Worm (Caenorhabditis elegans) whole organism, early embryonic: ENCODE data around the gene C16C8.12.

Experiments used
- B0310.2 ChIP-seq: sonication (generic microtip); optimal IDR thresholded peaks from 2 replicates; lab custom pipeline; 2016; ENCODE audit warnings: mild to moderate bottlenecking, missing genetic modification characterization, missing compliant biosample characterization
- aly-1 ChIP-seq: sonication (generic microtip); optimal IDR thresholded peaks from 2 replicates; lab custom pipeline; 2016; ENCODE audit warnings: missing genetic modification characterization, missing compliant biosample characterization
- ama-1 ChIP-seq: fragments of 150-350 bp; optimal IDR thresholded peaks from 2 replicates; lab custom pipeline; 2014
- ceh-13 ChIP-seq: fragments of 200-800 bp; sonication (Bioruptor generic); optimal IDR thresholded peaks from 2 replicates; lab custom pipeline; 2018; ENCODE audit warnings: mild to moderate bottlenecking, missing genetic modification characterization, missing compliant biosample characterization
- ceh-36 ChIP-seq: sonication (generic microtip); optimal IDR thresholded peaks from 2 replicates; lab custom pipeline; 2016; ENCODE audit warnings: missing genetic modification characterization, inconsistent platforms, missing compliant biosample characterization
- flt-1 ChIP-seq: fragments of 200-800 bp; sonication (Bioruptor generic); IDR thresholded peaks from 2 replicates; pipeline ENCODE4 v1.3.6; 2022; ENCODE audit warnings: missing genetic modification characterization, missing compliant biosample characterization
- hmg-4 ChIP-seq: fragments of 200-800 bp; sonication (Bioruptor generic); optimal IDR thresholded peaks from 2 replicates; lab custom pipeline; 2018; ENCODE audit warnings: mild to moderate bottlenecking, missing genetic modification characterization, missing compliant biosample characterization
- sea-1 ChIP-seq: fragments of 200-800 bp; sonication (Bioruptor generic); conservative IDR thresholded peaks from 2 replicates; pipeline ENCODE4 v1.3.6; 2022; ENCODE audit warnings: missing genetic modification characterization, missing compliant biosample characterization
- tra-4 ChIP-seq: sonication (generic microtip); optimal IDR thresholded peaks from 2 replicates; lab custom pipeline; 2017; ENCODE audit warnings: missing genetic modification characterization, missing compliant biosample characterization

ce11 chrII:3458209-3458608 is 5.7 kb downstream of the C16C8.12 start, which contains the start of the genes C16C8.26 and C16C8.19:
- TF ChIP-seq ama-1 (no peak), tra-4 (tag; lab: Kevin White, UChicago) (no peak), sea-1 (GFP tag; lab: Robert Waterston, UW) (no peak), B0310.2 (tag; lab: Kevin White, UChicago) (no peak), aly-1 (tag; lab: Kevin White, UChicago) (no peak), ceh-13 (GFP tag; lab: Kevin White, UChicago) (no peak), flt-1 (GFP tag; lab: Robert Waterston, UW) (no peak), hmg-4 (GFP tag; lab: Kevin White, UChicago) (no peak), ceh-36 (tag; lab: Kevin White, UChicago) (no peak)
